Worm (Caenorhabditis elegans): Measurements from ENCODE around the gene mbr-1.

Gene mbr-1

ce11 chrX:10721954-10722353 is at the start of gene mbr-1:
TSS of gene mbr-1 (minus strand) at chrX:10722054.
- TF ChIP-seq F39B2.1 (GFP tag; IDR thresholded peaks at IDR 0.05) (no peak), rec-8 (tag; optimal IDR thresholded peaks at IDR 0.05) (no peak)

- TF ChIP-seq nfya-2 (GFP tag; IDR thresholded peaks at IDR 0.05) (no peak), egl-44 (GFP tag; IDR thresholded peaks at IDR 0.05) (0 out of 2 replicates have a peak, but pooled peaks have one; percentile 34), ztf-26 (tag; optimal IDR thresholded peaks at IDR 0.05) (peak; percentile 66), F49E8.2 (tag; optimal IDR thresholded peaks at IDR 0.05; ENCODE audit: insufficient read depth) (no peak), rec-8 (tag; optimal IDR thresholded peaks at IDR 0.05) (no peak), ztf-22 (GFP tag; optimal IDR thresholded peaks at IDR 0.05) (peak; percentile 42), Y95B8A.8 (GFP tag; IDR thresholded peaks at IDR 0.05) (0 out of 2 replicates have a peak, but pooled peaks have one; percentile 14), Y67H2A.10 (GFP tag; conservative IDR thresholded peaks at IDR 0.05) (no peak), snpc-3.4 (tag; optimal IDR thresholded peaks at IDR 0.05) (no peak), lsl-1 (GFP tag; optimal IDR thresholded peaks at IDR 0.05) (no peak), dpl-1 (GFP tag; optimal IDR thresholded peaks at IDR 0.05) (no peak), dox-1 (GFP tag; IDR thresholded peaks at IDR 0.05) (peak; percentile 57), F52B5.7 (tag; optimal IDR thresholded peaks at IDR 0.05) (no peak), attf-3 (GFP tag; conservative IDR thresholded peaks at IDR 0.05) (no peak), athp-1 (tag; optimal IDR thresholded peaks at IDR 0.05) (no peak), repo-1 (tag; optimal IDR thresholded peaks at IDR 0.05) (peak; percentile 40), sdz-38 (tag; optimal IDR thresholded peaks at IDR 0.05) (no peak), mxl-1 (tag; optimal IDR thresholded peaks at IDR 0.05) (no peak), madf-8 (GFP tag; conservative IDR thresholded peaks at IDR 0.05) (no peak), F33H1.4 (GFP tag; IDR thresholded peaks at IDR 0.05) (no peak), ets-4 (GFP tag; optimal IDR thresholded peaks at IDR 0.05) (no peak), lin-35 (GFP tag; optimal IDR thresholded peaks at IDR 0.05) (peak in 1 of 3 experiments; percentile 78), snpc-1.3 (tag; optimal IDR thresholded peaks at IDR 0.05; ENCODE audit: insufficient read depth) (no peak), akir-1 (GFP tag; optimal IDR thresholded peaks at IDR 0.05) (no peak), him-1 (tag; optimal IDR thresholded peaks at IDR 0.05) (no peak), snpc-4 (GFP tag; optimal IDR thresholded peaks at IDR 0.05) (no peak), snpc-4 (tag; optimal IDR thresholded peaks at IDR 0.05) (peak in 3 of 4 experiments; percentile 30 to 43 (median 34)), D2030.7 (GFP tag; IDR thresholded peaks at IDR 0.05) (no peak), egl-18 (GFP tag; IDR thresholded peaks at IDR 0.05) (no peak), nfyb-1 (GFP tag; IDR thresholded peaks at IDR 0.05) (peak; percentile 76; the same call in 1 of the 2 replicates), zim-3 (tag; optimal IDR thresholded peaks at IDR 0.05) (no peak), xnd-1 (tag; optimal IDR thresholded peaks at IDR 0.05) (no peak), Y53F4B.3 (GFP tag; IDR thresholded peaks at IDR 0.05) (no peak), gei-17 (GFP tag; optimal IDR thresholded peaks at IDR 0.05) (peak; percentile 31), ceh-79 (tag; optimal IDR thresholded peaks at IDR 0.05) (no peak), sea-2 (GFP tag; IDR thresholded peaks at IDR 0.05) (no peak), ceh-91 (GFP tag; IDR thresholded peaks at IDR 0.05) (no peak), ztf-25 (GFP tag; IDR thresholded peaks at IDR 0.05) (no peak), attf-5 (GFP tag; optimal IDR thresholded peaks at IDR 0.05) (peak; percentile 74), mes-4 (tag; optimal IDR thresholded peaks at IDR 0.05) (no peak), K11D2.4 (GFP tag; IDR thresholded peaks at IDR 0.05) (peak; percentile 72), egrh-3 (GFP tag; IDR thresholded peaks at IDR 0.05) (no peak), aptf-2 (GFP tag; conservative IDR thresholded peaks at IDR 0.05) (no peak), ztf-28 (GFP tag; IDR thresholded peaks at IDR 0.05) (no peak), hrde-1 (tag; optimal IDR thresholded peaks at IDR 0.05; ENCODE audit: borderline replicate concordance) (no peak)
These were observed 49.2 kb upstream of the mbr-1 start for ce11 chrX:10770988-10771496.
